4 fruit fly cellular contexts compared by ENCODE assay signal in genomic region chrX:9141219-9141618, dm6.
A peak's percentile ranks its signal among the peaks of the same experiment; 100 is the strongest.
TF ChIP-seq lines count a peak whose summit lies in the region.

No protein-coding gene starts in this region.

TF ChIP-seq in whole organism, adult, 20 proteins besides CTCF, POLR2A, EP300 and RAD21 (continued from another document):
- TF ChIP-seq CG7101 (tag; optimal IDR thresholded peaks at IDR 0.05; lab: Kevin White, UChicago) = peak; percentile 30
- TF ChIP-seq cnc (optimal IDR thresholded peaks at IDR 0.05; lab: Kevin White, UChicago) = no peak

TF ChIP-seq in whole organism, embryonic, 481 proteins besides CTCF, POLR2A, EP300 and RAD21 (continued from another document and continues in another):
- peak; percentile 36 for TF ChIP-seq sd (tag; optimal IDR thresholded peaks at IDR 0.05; lab: Kevin White, UChicago)
- TF ChIP-seq Deaf1 (tag; optimal IDR thresholded peaks at IDR 0.05; lab: Kevin White, UChicago) = peak; percentile 10
- no peak for TF ChIP-seq fu2 (GFP tag; optimal IDR thresholded peaks at IDR 0.05; lab: Kevin White, UChicago)
- TF ChIP-seq CG16815 (GFP tag; optimal IDR thresholded peaks at IDR 0.05; lab: Kevin White, UChicago) = peak; percentile 75
- TF ChIP-seq Doc2 (GFP tag; IDR thresholded peaks at IDR 0.05; lab: Robert Waterston, UW) = no peak
- peak; percentile 80 for TF ChIP-seq wek (GFP tag; optimal IDR thresholded peaks at IDR 0.05; lab: Kevin White, UChicago)
- no peak for TF ChIP-seq Sin3A (optimal IDR thresholded peaks at IDR 0.05; lab: Kevin White, UChicago)
- no peak for TF ChIP-seq abd-A (tag; optimal IDR thresholded peaks at IDR 0.05; lab: Kevin White, UChicago)
- 0 out of 2 replicates have a peak, but pooled peaks have one; percentile 65 for TF ChIP-seq aop (GFP tag; IDR thresholded peaks at IDR 0.05; lab: Robert Waterston, UW)
- TF ChIP-seq CG34422 (GFP tag; IDR thresholded peaks at IDR 0.05; lab: Robert Waterston, UW) = peak; percentile 88
- TF ChIP-seq sob (GFP tag; IDR thresholded peaks at IDR 0.05; lab: Robert Waterston, UW) = peak; percentile 85
- TF ChIP-seq CG12769 (tag; optimal IDR thresholded peaks at IDR 0.05; lab: Kevin White, UChicago) = no peak
- TF ChIP-seq run (tag; optimal IDR thresholded peaks at IDR 0.05; lab: Kevin White, UChicago) = peak; percentile 22
- TF ChIP-seq CG10462 (GFP tag; optimal IDR thresholded peaks at IDR 0.05; lab: Kevin White, UChicago) = peak; percentile 37
- TF ChIP-seq BtbVII (GFP tag; optimal IDR thresholded peaks at IDR 0.05; lab: Kevin White, UChicago) = peak; percentile 18
- TF ChIP-seq hkb (optimal IDR thresholded peaks at IDR 0.05; lab: Kevin White, UChicago) = no peak
- TF ChIP-seq hkb (GFP tag; IDR thresholded peaks at IDR 0.05; lab: Robert Waterston, UW) = peak; percentile 82
- no peak for TF ChIP-seq lab (GFP tag; optimal IDR thresholded peaks at IDR 0.05; lab: Kevin White, UChicago)
- peak; percentile 90 for TF ChIP-seq vvl (GFP tag; IDR thresholded peaks at IDR 0.05; lab: Robert Waterston, UW)
- peak; percentile 56 for TF ChIP-seq Myb (GFP tag; optimal IDR thresholded peaks at IDR 0.05; lab: Kevin White, UChicago)
- no peak for TF ChIP-seq cas (GFP tag; IDR thresholded peaks at IDR 0.05; lab: Robert Waterston, UW)
- peak; percentile 25 for TF ChIP-seq CG15479 (GFP tag; optimal IDR thresholded peaks at IDR 0.05; lab: Kevin White, UChicago)
- TF ChIP-seq HLH3B (GFP tag; IDR thresholded peaks at IDR 0.05; lab: Robert Waterston, UW) = peak; percentile 88
- no peak for TF ChIP-seq ftz-f1 (GFP tag; optimal IDR thresholded peaks at IDR 0.05; lab: Kevin White, UChicago)
- TF ChIP-seq esg (GFP tag; conservative IDR thresholded peaks at IDR 0.05; lab: Robert Waterston, UW) = peak; percentile 74
- no peak for TF ChIP-seq BEAF-32 (GFP tag; optimal IDR thresholded peaks at IDR 0.05; lab: Kevin White, UChicago)
- no peak for TF ChIP-seq ash1 (GFP tag; optimal IDR thresholded peaks at IDR 0.05; lab: Kevin White, UChicago)
- no peak for TF ChIP-seq dmrt99B (tag; optimal IDR thresholded peaks at IDR 0.05; lab: Kevin White, UChicago)
- TF ChIP-seq CG33557 (GFP tag; optimal IDR thresholded peaks at IDR 0.05; lab: Kevin White, UChicago) = peak; percentile 71
- TF ChIP-seq ewg (GFP tag; optimal IDR thresholded peaks at IDR 0.05; lab: Kevin White, UChicago) = peak; percentile 53
- no peak for TF ChIP-seq B-H2 (GFP tag; optimal IDR thresholded peaks at IDR 0.05; lab: Kevin White, UChicago)
- peak; percentile 38; the same call in 1 of the 2 replicates for TF ChIP-seq CG11696 (GFP tag; IDR thresholded peaks at IDR 0.05; lab: Robert Waterston, UW)
- TF ChIP-seq D19A (tag; optimal IDR thresholded peaks at IDR 0.05; lab: Kevin White, UChicago) = peak; percentile 71
- peak; percentile 74 for TF ChIP-seq CG13424 (tag; optimal IDR thresholded peaks at IDR 0.05; lab: Kevin White, UChicago)
- TF ChIP-seq ham (GFP tag; IDR thresholded peaks at IDR 0.05; lab: Robert Waterston, UW) = peak; percentile 55; the same call in 1 of the 2 replicates
- peak; percentile 82 for TF ChIP-seq onecut (GFP tag; IDR thresholded peaks at IDR 0.05; lab: Robert Waterston, UW)
- TF ChIP-seq Drgx (GFP tag; IDR thresholded peaks at IDR 0.05; lab: Robert Waterston, UW) = peak; percentile 87
- TF ChIP-seq ato (GFP tag; IDR thresholded peaks at IDR 0.05; lab: Robert Waterston, UW; ENCODE audit: partially characterized antibody) = no peak
- peak; percentile 20 for TF ChIP-seq CG6683 (GFP tag; optimal IDR thresholded peaks at IDR 0.05; lab: Kevin White, UChicago)
- TF ChIP-seq kay (GFP tag; optimal IDR thresholded peaks at IDR 0.05; lab: Kevin White, UChicago) = peak; percentile 21
- TF ChIP-seq CG17361 (GFP tag; IDR thresholded peaks at IDR 0.05; lab: Robert Waterston, UW) = peak; percentile 77
- peak; percentile 79 for TF ChIP-seq CG14014 (GFP tag; IDR thresholded peaks at IDR 0.05; lab: Robert Waterston, UW)
- TF ChIP-seq CG2875 (GFP tag; optimal IDR thresholded peaks at IDR 0.05; lab: Kevin White, UChicago) = no peak
- peak; percentile 72 for TF ChIP-seq mam (GFP tag; optimal IDR thresholded peaks at IDR 0.05; lab: Kevin White, UChicago)

TF ChIP-seq in whole organism, prepupa, 60 proteins besides CTCF, POLR2A, EP300 and RAD21 (continued from another document):
- TF ChIP-seq Ets21C (GFP tag; optimal IDR thresholded peaks at IDR 0.05; lab: Kevin White, UChicago) (peak; percentile 56), vri (GFP tag; optimal IDR thresholded peaks at IDR 0.05; lab: Kevin White, UChicago) (peak; percentile 23), CG11294 (GFP tag; IDR thresholded peaks at IDR 0.05; lab: Robert Waterston, UW) (peak; percentile 77), fd85E (GFP tag; optimal IDR thresholded peaks at IDR 0.05; lab: Kevin White, UChicago) (no peak), CG6854 (GFP tag; optimal IDR thresholded peaks at IDR 0.05; lab: Kevin White, UChicago) (no peak), CG3032 (tag; optimal IDR thresholded peaks at IDR 0.05; lab: Kevin White, UChicago) (peak; percentile 77), ss (GFP tag; optimal IDR thresholded peaks at IDR 0.05; lab: Kevin White, UChicago) (peak; percentile 74 to 85), CG10631 (GFP tag; optimal IDR thresholded peaks at IDR 0.05; lab: Kevin White, UChicago) (no peak), Smox (GFP tag; optimal IDR thresholded peaks at IDR 0.05; lab: Kevin White, UChicago) (peak; percentile 57), cyc (GFP tag; optimal IDR thresholded peaks at IDR 0.05; lab: Kevin White, UChicago) (peak; percentile 73), Met (GFP tag; optimal IDR thresholded peaks at IDR 0.05; lab: Kevin White, UChicago) (no peak), Eip93F (GFP tag; optimal IDR thresholded peaks at IDR 0.05; lab: Kevin White, UChicago) (no peak), Hr4 (GFP tag; optimal IDR thresholded peaks at IDR 0.05; lab: Kevin White, UChicago) (peak; percentile 68), fkh (GFP tag; optimal IDR thresholded peaks at IDR 0.05; lab: Kevin White, UChicago) (no peak), eg (GFP tag; IDR thresholded peaks at IDR 0.05; lab: Robert Waterston, UW) (peak; percentile 91), CG6276 (GFP tag; optimal IDR thresholded peaks at IDR 0.05; lab: Kevin White, UChicago) (no peak), CG32006 (GFP tag; optimal IDR thresholded peaks at IDR 0.05; lab: Kevin White, UChicago) (no peak), CG16779 (tag; optimal IDR thresholded peaks at IDR 0.05; lab: Kevin White, UChicago) (no peak), Sox15 (GFP tag; optimal IDR thresholded peaks at IDR 0.05; lab: Kevin White, UChicago) (peak; percentile 38), Hr39 (GFP tag; optimal IDR thresholded peaks at IDR 0.05; lab: Kevin White, UChicago) (peak; percentile 73), Gug (GFP tag; IDR thresholded peaks at IDR 0.05; lab: Robert Waterston, UW) (peak; percentile 73), CG4318 (GFP tag; optimal IDR thresholded peaks at IDR 0.05; lab: Kevin White, UChicago) (no peak), CG6163 (GFP tag; IDR thresholded peaks at IDR 0.05; lab: Robert Waterston, UW) (peak; percentile 90), acj6 (GFP tag; optimal IDR thresholded peaks at IDR 0.05; lab: Kevin White, UChicago) (peak; percentile 72), CG3919 (GFP tag; optimal IDR thresholded peaks at IDR 0.05; lab: Kevin White, UChicago) (peak; percentile 82), CG10669 (GFP tag; optimal IDR thresholded peaks at IDR 0.05; lab: Kevin White, UChicago) (peak; percentile 85), CG31627 (GFP tag; optimal IDR thresholded peaks at IDR 0.05; lab: Kevin White, UChicago) (peak; percentile 64), svp (GFP tag; lab: Kevin White, UChicago) (no peak), Blimp-1 (GFP tag; optimal IDR thresholded peaks at IDR 0.05; lab: Kevin White, UChicago) (peak; percentile 34), Eip75B (GFP tag; optimal IDR thresholded peaks at IDR 0.05; lab: Kevin White, UChicago) (peak; percentile 75), OdsH (GFP tag; optimal IDR thresholded peaks at IDR 0.05; lab: Kevin White, UChicago) (peak; percentile 68), CG34406 (GFP tag; optimal IDR thresholded peaks at IDR 0.05; lab: Kevin White, UChicago) (peak; percentile 50), CG8119 (GFP tag; IDR thresholded peaks at IDR 0.05; lab: Robert Waterston, UW) (peak; percentile 81), CG7368 (GFP tag; optimal IDR thresholded peaks at IDR 0.05; lab: Kevin White, UChicago) (peak; percentile 80), net (GFP tag; optimal IDR thresholded peaks at IDR 0.05; lab: Kevin White, UChicago) (peak; percentile 74), Hr38 (GFP tag; optimal IDR thresholded peaks at IDR 0.05; lab: Kevin White, UChicago) (no peak), CG11902 (GFP tag; optimal IDR thresholded peaks at IDR 0.05; lab: Kevin White, UChicago) (peak; percentile 63), spab (GFP tag; optimal IDR thresholded peaks at IDR 0.05; lab: Kevin White, UChicago) (no peak), topi (GFP tag; optimal IDR thresholded peaks at IDR 0.05; lab: Kevin White, UChicago) (peak; percentile 65), CG8319 (GFP tag; optimal IDR thresholded peaks at IDR 0.05; lab: Kevin White, UChicago) (no peak), Sox14 (GFP tag; optimal IDR thresholded peaks at IDR 0.05; lab: Kevin White, UChicago) (peak; percentile 73)

TF ChIP-seq in whole organism, wandering third instar larva, 38 proteins besides CTCF, POLR2A, EP300 and RAD21 (continued from another document):
- TF ChIP-seq h (GFP tag; optimal IDR thresholded peaks at IDR 0.05; lab: Kevin White, UChicago) = peak; percentile 57
- no peak for TF ChIP-seq dsf (GFP tag; optimal IDR thresholded peaks at IDR 0.05; lab: Kevin White, UChicago; ENCODE audit: borderline replicate concordance)
- TF ChIP-seq dl (GFP tag; optimal IDR thresholded peaks at IDR 0.05; lab: Kevin White, UChicago; ENCODE audit: insufficient read depth in 1 of 2, partially characterized antibody in 2 of 2) = no peak
- TF ChIP-seq Hnf4 (GFP tag; optimal IDR thresholded peaks at IDR 0.05; lab: Kevin White, UChicago) = no peak
- peak in 1 of 2 experiments; percentile 69 for TF ChIP-seq foxo (GFP tag; optimal IDR thresholded peaks at IDR 0.05; lab: Kevin White, UChicago)
- TF ChIP-seq Hr83 (GFP tag; optimal IDR thresholded peaks at IDR 0.05; lab: Kevin White, UChicago; ENCODE audit: poor library complexity, severe bottlenecking) = no peak
- TF ChIP-seq CrebA (GFP tag; optimal IDR thresholded peaks at IDR 0.05; lab: Kevin White, UChicago; ENCODE audit: borderline replicate concordance) = no peak
- no peak for TF ChIP-seq pan (optimal IDR thresholded peaks at IDR 0.05; lab: Kevin White, UChicago)
- TF ChIP-seq CG9705 (GFP tag; optimal IDR thresholded peaks at IDR 0.05; lab: Kevin White, UChicago) = peak; percentile 31
- TF ChIP-seq br (GFP tag; optimal IDR thresholded peaks at IDR 0.05; lab: Kevin White, UChicago) = no peak
- TF ChIP-seq brk (GFP tag; optimal IDR thresholded peaks at IDR 0.05; lab: Kevin White, UChicago) = no peak
- TF ChIP-seq sv (GFP tag; optimal IDR thresholded peaks at IDR 0.05; lab: Kevin White, UChicago) = peak; percentile 23
- TF ChIP-seq dmrt93B (GFP tag; optimal IDR thresholded peaks at IDR 0.05; lab: Kevin White, UChicago) = no peak
- peak; percentile 33 for TF ChIP-seq OdsH (GFP tag; optimal IDR thresholded peaks at IDR 0.05; lab: Kevin White, UChicago)
